Worm (Caenorhabditis elegans): ENCODE results near the gene H40L08.2.

- TF ChIP-seq sox-4 (tag; optimal IDR thresholded peaks at IDR 0.05) (no peak), pag-3 (tag; optimal IDR thresholded peaks at IDR 0.05; ENCODE audit: borderline replicate concordance, insufficient read depth) (no peak), lin-35 (GFP tag; optimal IDR thresholded peaks at IDR 0.05) (no peak), ceh-82 (tag; optimal IDR thresholded peaks at IDR 0.05) (no peak), mdl-1 (tag; optimal IDR thresholded peaks at IDR 0.05) (no peak)
Observed at ce11 chrX:15027566-15027965, 50.0 kb downstream of the H40L08.2 start.

All from whole organism, L1 larva.